Fruit fly (Drosophila melanogaster) whole organism, embryonic: ENCODE measurements around the gene Snapin.

Experiments used
- Atf6 ChIP-seq: fragments of 200-800 bp; sonication (Bioruptor generic); IDR thresholded peaks from 2 replicates; pipeline ENCODE4 v1.3.6; 2022; ENCODE audit warnings: missing biosample characterization, missing genetic modification characterization
- Bgb ChIP-seq: fragments of 200-800 bp; sonication (Bioruptor generic); IDR thresholded peaks from 2 replicates; pipeline ENCODE4 v1.3.6; 2022; ENCODE audit warnings: missing biosample characterization, missing genetic modification characterization; ENCODE audit not compliant: partially characterized antibody
- Blimp-1 ChIP-seq: fragments of 200-800 bp; sonication (Bioruptor generic); optimal IDR thresholded peaks from 3 replicates; lab custom pipeline; 2018; ENCODE audit warnings: missing biosample characterization, missing genetic modification characterization, mild to moderate bottlenecking, moderate library complexity, missing genetic modification reagents
- CG10543 ChIP-seq: fragments of 200-800 bp; sonication (Bioruptor generic); optimal IDR thresholded peaks from 3 replicates; lab custom pipeline; 2017; ENCODE audit warnings: missing biosample characterization, mild to moderate bottlenecking, missing genetic modification characterization, moderate library complexity
- CG12299 ChIP-seq: fragments of 200-800 bp; sonication (Bioruptor generic); optimal IDR thresholded peaks from 2 replicates; lab custom pipeline; 2018; ENCODE audit warnings: missing biosample characterization, mild to moderate bottlenecking, missing genetic modification characterization
- CG12744 ChIP-seq: fragments of 200-800 bp; sonication (Bioruptor generic); optimal IDR thresholded peaks from 2 replicates; lab custom pipeline; 2016; ENCODE audit warnings: missing biosample characterization, missing genetic modification characterization
- CG12769 ChIP-seq: fragments of 200-800 bp; sonication (Bioruptor generic); optimal IDR thresholded peaks from 2 replicates; lab custom pipeline; 2019; ENCODE audit warnings: missing biosample characterization, mild to moderate bottlenecking, missing genetic modification characterization, moderate library complexity
- CG1647 ChIP-seq: fragments of 200-800 bp; sonication (Bioruptor generic); optimal IDR thresholded peaks from 3 replicates; lab custom pipeline; 2016; ENCODE audit warnings: missing biosample characterization, missing genetic modification characterization
- CG2199 ChIP-seq: fragments of 200-800 bp; sonication (Bioruptor generic); IDR thresholded peaks from 3 replicates; pipeline ENCODE4 v1.3.6; 2022; ENCODE audit warnings: missing biosample characterization, missing genetic modification characterization
- CG30431 ChIP-seq: fragments of 200-800 bp; sonication (Bioruptor generic); optimal IDR thresholded peaks from 2 replicates; lab custom pipeline; 2017; ENCODE audit warnings: missing biosample characterization, missing genetic modification characterization
- CG31224 ChIP-seq: fragments of 200-800 bp; sonication (Bioruptor generic); IDR thresholded peaks from 2 replicates; pipeline ENCODE4 v1.3.6; 2022; ENCODE audit warnings: missing biosample characterization, missing genetic modification characterization
- CG31365 ChIP-seq: fragments of 200-800 bp; sonication (Bioruptor generic); optimal IDR thresholded peaks from 2 replicates; lab custom pipeline; 2018; ENCODE audit warnings: missing biosample characterization, mild to moderate bottlenecking, missing genetic modification characterization
- CG3407 ChIP-seq: fragments of 200-800 bp; sonication (Bioruptor generic); optimal IDR thresholded peaks from 2 replicates; lab custom pipeline; 2018; ENCODE audit warnings: missing biosample characterization, mild to moderate bottlenecking, missing genetic modification characterization
- CG43689 ChIP-seq: fragments of 200-800 bp; sonication (Bioruptor generic); IDR thresholded peaks from 2 replicates; pipeline ENCODE4 v1.3.6; 2022; ENCODE audit warnings: missing biosample characterization, missing genetic modification characterization
- CG4730 ChIP-seq: fragments of 200-800 bp; sonication (Bioruptor generic); IDR thresholded peaks from 2 replicates; pipeline ENCODE4 v1.3.6; 2022; ENCODE audit warnings: missing biosample characterization, missing genetic modification characterization
- CG5180 ChIP-seq: fragments of 200-800 bp; sonication (Bioruptor generic); optimal IDR thresholded peaks from 3 replicates; lab custom pipeline; 2017; ENCODE audit warnings: missing biosample characterization, missing genetic modification characterization, mild to moderate bottlenecking, moderate library complexity, missing genetic modification reagents
- CG7745 ChIP-seq: fragments of 200-800 bp; sonication (Bioruptor generic); optimal IDR thresholded peaks from 2 replicates; lab custom pipeline; 2018; ENCODE audit warnings: missing biosample characterization, mild to moderate bottlenecking, missing genetic modification characterization, moderate library complexity
- CG8388 ChIP-seq: fragments of 200-800 bp; sonication (Bioruptor generic); optimal IDR thresholded peaks from 2 replicates; lab custom pipeline; 2019; ENCODE audit warnings: missing biosample characterization, mild to moderate bottlenecking, missing genetic modification characterization, moderate library complexity
- CG8478 ChIP-seq: fragments of >200 bp; optimal IDR thresholded peaks from 2 replicates; lab custom pipeline; 2018
- CG9215 ChIP-seq: fragments of 200-800 bp; sonication (Bioruptor generic); IDR thresholded peaks from 2 replicates; pipeline ENCODE4 v1.3.6; 2022; ENCODE audit warnings: missing biosample characterization, missing genetic modification characterization
- CTCF ChIP-seq: fragments of 200-800 bp; sonication (Bioruptor generic); optimal IDR thresholded peaks from 2 replicates; lab custom pipeline; 2017; ENCODE audit warnings: missing biosample characterization, mild to moderate bottlenecking, missing genetic modification characterization, moderate library complexity
- Camta ChIP-seq: fragments of 200-800 bp; sonication (Bioruptor generic); optimal IDR thresholded peaks from 2 replicates; lab custom pipeline; 2016; ENCODE audit warnings: missing biosample characterization, missing genetic modification characterization
- D19B ChIP-seq: fragments of 200-800 bp; sonication (Bioruptor generic); optimal IDR thresholded peaks from 2 replicates; lab custom pipeline; 2017; ENCODE audit warnings: missing biosample characterization, mild to moderate bottlenecking, missing genetic modification characterization
- Deaf1 ChIP-seq: fragments of 200-800 bp; optimal IDR thresholded peaks from 3 replicates; lab custom pipeline; 2019; ENCODE audit warnings: missing biosample characterization, mild to moderate bottlenecking, missing genetic modification characterization, moderate library complexity
- Dll ChIP-seq: fragments of 200-800 bp; sonication (Bioruptor generic); IDR thresholded peaks from 4 replicates; pipeline ENCODE4 v1.3.6; 2022; ENCODE audit warnings: missing biosample characterization, missing genetic modification characterization; ENCODE audit not compliant: partially characterized antibody
- E2f1 ChIP-seq: fragments of 200-800 bp; sonication (Bioruptor generic); IDR thresholded peaks from 2 replicates; pipeline ENCODE4 v1.3.6; 2022; ENCODE audit warnings: missing biosample characterization, missing genetic modification characterization
- NC2α ChIP-seq: fragments of 200-800 bp; sonication (Bioruptor generic); optimal IDR thresholded peaks from 2 replicates; lab custom pipeline; 2016; ENCODE audit warnings: missing biosample characterization, missing genetic modification characterization
- Oaz ChIP-seq: fragments of 200-800 bp; sonication (Bioruptor generic); IDR thresholded peaks from 2 replicates; pipeline ENCODE4 v1.3.6; 2022; ENCODE audit warnings: missing biosample characterization, missing genetic modification characterization
- Tbp ChIP-seq: fragments of >200 bp; optimal IDR thresholded peaks from 2 replicates; lab custom pipeline; 2018; ENCODE audit warnings: missing biosample characterization, missing genetic modification characterization
- ash1 ChIP-seq: fragments of 200-800 bp; sonication (Bioruptor generic); optimal IDR thresholded peaks from 2 replicates; lab custom pipeline; 2018; ENCODE audit warnings: missing biosample characterization, mild to moderate bottlenecking, missing genetic modification characterization
- bab2 ChIP-seq: fragments of 200-800 bp; sonication (Bioruptor generic); optimal IDR thresholded peaks from 2 replicates; lab custom pipeline; 2016; ENCODE audit warnings: missing biosample characterization, missing genetic modification characterization
- chn ChIP-seq: fragments of 200-800 bp; sonication (Bioruptor generic); optimal IDR thresholded peaks from 2 replicates; lab custom pipeline; 2016; ENCODE audit warnings: missing biosample characterization, missing genetic modification characterization
- dmrt11E ChIP-seq: fragments of 200-800 bp; sonication (Bioruptor generic); optimal IDR thresholded peaks from 3 replicates; lab custom pipeline; 2018; ENCODE audit warnings: missing biosample characterization, mild to moderate bottlenecking, missing genetic modification characterization, moderate library complexity
- dmrt99B ChIP-seq: fragments of 200-800 bp; sonication (Bioruptor generic); optimal IDR thresholded peaks from 2 replicates; lab custom pipeline; 2018; ENCODE audit warnings: missing biosample characterization, mild to moderate bottlenecking, missing genetic modification characterization, moderate library complexity
- gce ChIP-seq: fragments of 200-800 bp; sonication (Bioruptor generic); IDR thresholded peaks from 3 replicates; pipeline ENCODE4 v1.3.6; 2022; ENCODE audit warnings: missing biosample characterization, missing genetic modification characterization
- gcm2 ChIP-seq: fragments of 200-800 bp; sonication (Bioruptor generic); optimal IDR thresholded peaks from 2 replicates; lab custom pipeline; 2016; ENCODE audit warnings: missing biosample characterization, missing genetic modification characterization
- gro ChIP-seq: fragments of 200-800 bp; sonication (Bioruptor generic); optimal IDR thresholded peaks from 2 replicates; lab custom pipeline; 2016; ENCODE audit warnings: missing biosample characterization, missing genetic modification characterization
- ham ChIP-seq: fragments of 200-800 bp; sonication (Bioruptor generic); IDR thresholded peaks from 2 replicates; pipeline ENCODE4 v1.3.6; 2022; ENCODE audit warnings: missing biosample characterization, missing genetic modification characterization
- her ChIP-seq: fragments of 200-800 bp; sonication (Bioruptor generic); optimal IDR thresholded peaks from 2 replicates; lab custom pipeline; 2016; ENCODE audit warnings: missing biosample characterization, missing genetic modification characterization
- jigr1 ChIP-seq: fragments of 200-800 bp; sonication (Bioruptor generic); IDR thresholded peaks from 3 replicates; pipeline ENCODE4 v1.3.6; 2022; ENCODE audit warnings: missing biosample characterization, missing genetic modification characterization
- kni ChIP-seq: fragments of 200-800 bp; sonication (Bioruptor generic); optimal IDR thresholded peaks from 3 replicates; lab custom pipeline; 2017; ENCODE audit warnings: mild to moderate bottlenecking, missing biosample characterization, missing genetic modification reagents, missing genetic modification characterization
- luna ChIP-seq: fragments of 200-800 bp; sonication (Bioruptor generic); optimal IDR thresholded peaks from 2 replicates; lab custom pipeline; 2016; ENCODE audit warnings: missing biosample characterization, missing genetic modification characterization
- pfk ChIP-seq: fragments of 200-800 bp; sonication (Bioruptor generic); optimal IDR thresholded peaks from 2 replicates; lab custom pipeline; 2018; ENCODE audit warnings: missing biosample characterization, mild to moderate bottlenecking, missing genetic modification characterization, moderate library complexity
- phol ChIP-seq: fragments of 200-800 bp; sonication (Bioruptor generic); optimal IDR thresholded peaks from 3 replicates; lab custom pipeline; 2018; ENCODE audit warnings: missing biosample characterization, mild to moderate bottlenecking, missing genetic modification characterization, moderate library complexity
- pzg ChIP-seq: fragments of 200-800 bp; sonication (Bioruptor generic); optimal IDR thresholded peaks from 3 replicates; lab custom pipeline; 2018; ENCODE audit warnings: missing biosample characterization, mild to moderate bottlenecking, missing genetic modification characterization, moderate library complexity
- ranshi ChIP-seq: fragments of 200-800 bp; sonication (Bioruptor generic); IDR thresholded peaks from 2 replicates; pipeline ENCODE4 v1.3.6; 2022; ENCODE audit warnings: missing biosample characterization, missing genetic modification characterization
- sna ChIP-seq: fragments of 200-800 bp; sonication (Bioruptor generic); IDR thresholded peaks from 2 replicates; pipeline ENCODE4 v1.3.6; 2022; ENCODE audit warnings: missing biosample characterization, missing genetic modification characterization; ENCODE audit not compliant: partially characterized antibody
- sob ChIP-seq: fragments of 200-800 bp; sonication (Bioruptor generic); IDR thresholded peaks from 2 replicates; pipeline ENCODE4 v1.3.6; 2022; ENCODE audit warnings: missing biosample characterization, missing genetic modification characterization
- sqz ChIP-seq: fragments of 200-800 bp; sonication (Bioruptor generic); optimal IDR thresholded peaks from 3 replicates; lab custom pipeline; 2018; ENCODE audit warnings: missing biosample characterization, mild to moderate bottlenecking, missing genetic modification characterization
- sug ChIP-seq: fragments of 200-800 bp; optimal IDR thresholded peaks from 2 replicates; lab custom pipeline; 2019; ENCODE audit warnings: missing biosample characterization, mild to moderate bottlenecking, missing genetic modification characterization, moderate library complexity
- usp ChIP-seq: fragments of >200 bp; optimal IDR thresholded peaks from 2 replicates; lab custom pipeline; 2017; ENCODE audit warnings: missing biosample characterization, missing genetic modification characterization
- zfh1 ChIP-seq: fragments of 200-800 bp; sonication (Bioruptor generic); IDR thresholded peaks from 3 replicates; pipeline ENCODE4 v1.3.6; 2022; ENCODE audit warnings: missing biosample characterization, missing genetic modification characterization

Snapin gene

DNA sequence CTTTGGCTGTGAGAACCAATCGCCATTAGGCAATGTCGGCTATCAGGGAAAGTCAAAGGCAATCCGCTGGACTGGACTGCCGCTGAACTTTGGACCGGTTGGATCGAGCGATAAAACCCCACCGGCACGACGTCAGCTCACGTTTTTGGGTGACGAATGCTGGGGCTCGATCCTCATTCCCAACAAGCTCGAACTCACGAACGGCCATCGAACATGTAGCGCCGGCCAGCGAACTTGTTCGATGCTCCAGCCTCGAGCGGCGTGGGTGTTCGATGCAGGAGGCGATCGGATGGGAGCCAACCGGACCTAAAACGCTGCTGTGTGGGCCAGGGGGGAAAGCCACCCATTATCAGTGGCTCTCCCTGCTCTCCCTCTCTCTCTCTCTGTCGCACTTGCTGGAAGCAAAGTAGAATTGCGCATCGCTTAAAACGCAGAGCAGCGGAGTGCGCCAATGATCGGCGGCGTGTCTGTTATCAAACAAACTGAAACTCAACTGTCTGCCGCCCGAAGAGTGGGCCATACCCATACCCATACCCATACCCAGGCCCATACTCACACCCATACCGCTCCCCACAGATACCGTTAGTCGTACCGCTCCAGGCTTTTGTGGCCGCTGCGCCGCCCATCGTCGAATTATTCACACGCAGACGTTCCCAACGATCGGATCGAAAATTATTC lies 45.3 kb upstream of the Snapin start, which contains the start of gene daw (continued):
- TF ChIP-seq bab2 (GFP tag; lab: Kevin White, UChicago) (no peak), CG12744 (GFP tag; lab: Kevin White, UChicago) (no peak), CG30431 (GFP tag; lab: Kevin White, UChicago) (no peak), pzg (no peak), CG31224 (GFP tag; lab: Robert Waterston, UW) (no peak), phol (tag; lab: Kevin White, UChicago) (no peak), Dll (no peak), kni (GFP tag; lab: Kevin White, UChicago) (no peak), CG2199 (GFP tag; lab: Robert Waterston, UW) (peak; percentile 96), CG43689 (GFP tag; lab: Robert Waterston, UW) (no peak), Deaf1 (tag; lab: Kevin White, UChicago) (peak; percentile 73), Camta (GFP tag; lab: Kevin White, UChicago) (no peak), CG9215 (GFP tag; lab: Robert Waterston, UW) (no peak), sqz (GFP tag; lab: Kevin White, UChicago) (no peak), gce (GFP tag; lab: Robert Waterston, UW) (no peak), sug (tag; lab: Kevin White, UChicago) (peak; percentile 93), dmrt11E (tag; lab: Kevin White, UChicago) (no peak), usp (GFP tag; lab: Kevin White, UChicago) (no peak), CG1647 (GFP tag; lab: Kevin White, UChicago) (no peak), E2f1 (GFP tag; lab: Robert Waterston, UW) (no peak), jigr1 (GFP tag; lab: Robert Waterston, UW) (no peak), ham (0 out of 2 replicates have a peak, but pooled peaks have one; percentile 20), Blimp-1 (GFP tag; lab: Kevin White, UChicago) (peak; percentile 26), CG3407 (GFP tag; lab: Kevin White, UChicago) (no peak), CG4730 (GFP tag; lab: Robert Waterston, UW) (no peak), CTCF (GFP tag; lab: Kevin White, UChicago) (no peak), CG10543 (GFP tag; lab: Kevin White, UChicago) (peak; percentile 52), CG7745 (no peak), gcm2 (no peak), Atf6 (GFP tag; lab: Robert Waterston, UW) (no peak), chn (GFP tag; lab: Kevin White, UChicago) (peak; percentile 21), NC2α (no peak), luna (GFP tag; lab: Kevin White, UChicago) (no peak), sob (GFP tag; lab: Robert Waterston, UW) (peak; percentile 22; the same call in 1 of the 2 replicates), CG8388 (GFP tag; lab: Kevin White, UChicago) (no peak), Tbp (no peak), zfh1 (GFP tag; lab: Robert Waterston, UW) (no peak), CG8478 (lab: Kevin White, UChicago) (no peak), Bgb (no peak), CG31365 (tag; lab: Kevin White, UChicago) (no peak), CG12299 (tag; lab: Kevin White, UChicago) (no peak), D19B (GFP tag; lab: Kevin White, UChicago) (no peak), her (no peak), pfk (GFP tag; lab: Kevin White, UChicago) (no peak), CG12769 (tag; lab: Kevin White, UChicago) (peak; percentile 68), ranshi (GFP tag; lab: Robert Waterston, UW) (no peak), dmrt99B (no peak), ash1 (GFP tag; lab: Kevin White, UChicago) (no peak), gro (peak; percentile 21), sna (GFP tag; lab: Robert Waterston, UW) (peak; percentile 56; the same call in 1 of the 2 replicates), CG5180 (GFP tag; lab: Kevin White, UChicago) (peak; percentile 99), Oaz (GFP tag; lab: Robert Waterston, UW) (no peak)
